Fruit fly (Drosophila melanogaster): ENCODE results near the gene Acbp4.
A peak's percentile ranks its signal among the peaks of the same experiment; 100 is the strongest.

- TF ChIP-seq chif (GFP tag; optimal IDR thresholded peaks at IDR 0.05), result no peak
- no peak for TF ChIP-seq br (optimal IDR thresholded peaks at IDR 0.05)
- TF ChIP-seq Mes4 (GFP tag; optimal IDR thresholded peaks at IDR 0.05), result no peak
- no peak for TF ChIP-seq ham (GFP tag; IDR thresholded peaks at IDR 0.05)
- TF ChIP-seq Gsc (GFP tag; IDR thresholded peaks at IDR 0.05), result no peak
- no peak for TF ChIP-seq ci (GFP tag; IDR thresholded peaks at IDR 0.05)
- TF ChIP-seq CG2712 (tag; optimal IDR thresholded peaks at IDR 0.05), result peak; percentile 19
- no peak for TF ChIP-seq CG30431 (GFP tag; optimal IDR thresholded peaks at IDR 0.05)
Measured at dm6 chr3L:7153634-7154033, 25.6 kb upstream of the Acbp4 start.

All from whole organism, embryonic.